Fruit fly (Drosophila melanogaster) S2 (cell line): ENCODE measurements around the gene CG6040.

Experiments used
- CG8478 ChIP-seq: fragments of >200 bp; optimal IDR thresholded peaks from 2 replicates; lab custom pipeline; 2018
- CTCF ChIP-seq, 2 experiments: fragments of >200 bp; optimal IDR thresholded peaks; 2 replicates each; lab custom pipeline; 2018

- TF ChIP-seq CTCF (optimal IDR thresholded peaks at IDR 0.05; lab: Kevin White, UChicago) = no peak
- TF ChIP-seq CG8478 (lab: Kevin White, UChicago) = no peak
Observed at dm6 chr3R:19165620-19166055, 68.9 kb downstream of the CG6040 start.
